Fruit fly (Drosophila melanogaster) whole organism, embryonic: ENCODE results near the gene CG10353.
A peak's percentile ranks its signal among the peaks of the same experiment; 100 is the strongest.

Experiments
- CG10147 ChIP-seq: fragments of 200-800 bp; sonication (Bioruptor generic); optimal IDR thresholded peaks from 2 replicates; lab custom pipeline; 2019; ENCODE audit warnings: missing biosample characterization, mild to moderate bottlenecking, missing genetic modification characterization, moderate library complexity
- CG10543 ChIP-seq: fragments of 200-800 bp; sonication (Bioruptor generic); optimal IDR thresholded peaks from 3 replicates; lab custom pipeline; 2017; ENCODE audit warnings: missing biosample characterization, mild to moderate bottlenecking, missing genetic modification characterization, moderate library complexity
- CG11456 ChIP-seq: fragments of 200-800 bp; sonication (Bioruptor generic); IDR thresholded peaks from 3 replicates; pipeline ENCODE4 v1.3.6; 2022; ENCODE audit warnings: missing biosample characterization, missing genetic modification characterization
- CG12071 ChIP-seq: fragments of 200-800 bp; sonication (Bioruptor generic); optimal IDR thresholded peaks from 3 replicates; lab custom pipeline; 2018; ENCODE audit warnings: missing biosample characterization, mild to moderate bottlenecking, missing genetic modification characterization
- CG12155 ChIP-seq: fragments of 200-800 bp; sonication (Bioruptor generic); optimal IDR thresholded peaks from 3 replicates; lab custom pipeline; 2016; ENCODE audit warnings: missing biosample characterization, missing genetic modification characterization
- CG1603 ChIP-seq: fragments of 200-800 bp; sonication (Bioruptor generic); optimal IDR thresholded peaks from 2 replicates; lab custom pipeline; 2019; ENCODE audit warnings: missing biosample characterization, mild to moderate bottlenecking, missing genetic modification characterization, moderate library complexity
- CG1832 ChIP-seq: fragments of 200-800 bp; sonication (Bioruptor generic); optimal IDR thresholded peaks from 2 replicates; lab custom pipeline; 2017; ENCODE audit warnings: missing biosample characterization, mild to moderate bottlenecking, missing genetic modification characterization, inconsistent platforms
- CG2889 ChIP-seq: fragments of 200-800 bp; sonication (Bioruptor generic); IDR thresholded peaks from 3 replicates; pipeline ENCODE4 v1.3.6; 2022; ENCODE audit warnings: missing biosample characterization, missing genetic modification characterization
- CG42726 ChIP-seq: fragments of 200-800 bp; sonication (Bioruptor generic); IDR thresholded peaks from 2 replicates; pipeline ENCODE4 v1.3.6; 2022; ENCODE audit warnings: missing biosample characterization, missing genetic modification characterization; ENCODE audit not compliant: partially characterized antibody
- CG4328 ChIP-seq: fragments of 200-800 bp; sonication (Bioruptor generic); optimal IDR thresholded peaks from 3 replicates; lab custom pipeline; 2017; ENCODE audit warnings: missing biosample characterization, missing genetic modification reagents, missing genetic modification characterization
- CG4360 ChIP-seq: fragments of 200-800 bp; sonication (Bioruptor generic); IDR thresholded peaks from 2 replicates; pipeline ENCODE4 v1.3.6; 2022; ENCODE audit warnings: missing biosample characterization, missing genetic modification characterization
- CG5180 ChIP-seq: fragments of 200-800 bp; sonication (Bioruptor generic); optimal IDR thresholded peaks from 3 replicates; lab custom pipeline; 2017; ENCODE audit warnings: missing biosample characterization, missing genetic modification characterization, mild to moderate bottlenecking, moderate library complexity, missing genetic modification reagents
- CG6654 ChIP-seq: fragments of 200-800 bp; sonication (Bioruptor generic); optimal IDR thresholded peaks from 2 replicates; lab custom pipeline; 2017; ENCODE audit warnings: missing biosample characterization, mild to moderate bottlenecking, missing genetic modification characterization
- CG6689 ChIP-seq: fragments of 200-800 bp; sonication (Bioruptor generic); IDR thresholded peaks from 2 replicates; pipeline ENCODE4 v1.3.6; 2022; ENCODE audit warnings: missing biosample characterization, missing genetic modification characterization
- CG7987 ChIP-seq: fragments of 200-800 bp; sonication (Bioruptor generic); optimal IDR thresholded peaks from 2 replicates; lab custom pipeline; 2018; ENCODE audit warnings: missing biosample characterization, mild to moderate bottlenecking, missing genetic modification characterization, moderate library complexity
- CG8765 ChIP-seq: fragments of 200-800 bp; sonication (Bioruptor generic); IDR thresholded peaks from 2 replicates; pipeline ENCODE4 v1.3.6; 2022; ENCODE audit warnings: missing biosample characterization, missing genetic modification characterization
- CkIIα-i1 ChIP-seq: fragments of 200-800 bp; sonication (Bioruptor generic); IDR thresholded peaks from 2 replicates; pipeline ENCODE4 v1.3.6; 2022; ENCODE audit warnings: missing biosample characterization, missing genetic modification characterization
- Dfd ChIP-seq, 2 experiments: fragments of >200 bp; optimal IDR thresholded peaks; 2 replicates each; lab custom pipeline; 2017; ENCODE audit warnings: missing biosample characterization in 2 of 2, missing genetic modification characterization in 2 of 2
- Fer3 ChIP-seq: fragments of 200-800 bp; sonication (Bioruptor generic); optimal IDR thresholded peaks from 2 replicates; lab custom pipeline; 2018; ENCODE audit warnings: missing biosample characterization, mild to moderate bottlenecking, missing genetic modification characterization, moderate library complexity
- Gsc ChIP-seq: fragments of 200-800 bp; sonication (Bioruptor generic); IDR thresholded peaks from 2 replicates; pipeline ENCODE4 v1.3.6; 2022; ENCODE audit warnings: missing biosample characterization, missing genetic modification characterization
- HHEX ChIP-seq: fragments of 200-800 bp; sonication (Bioruptor generic); optimal IDR thresholded peaks from 3 replicates; lab custom pipeline; 2017; ENCODE audit warnings: missing biosample characterization, mild to moderate bottlenecking, missing genetic modification characterization, missing genetic modification reagents
- Hmx ChIP-seq: fragments of 200-800 bp; sonication (Bioruptor generic); optimal IDR thresholded peaks from 2 replicates; lab custom pipeline; 2016; ENCODE audit warnings: missing biosample characterization, missing genetic modification characterization
- Med ChIP-seq: fragments of 200-800 bp; sonication (Bioruptor generic); peaks from one replicate; lab custom pipeline; 2016; ENCODE audit warnings: missing biosample characterization, missing genetic modification characterization, mild to moderate bottlenecking, inconsistent platforms, moderate library complexity
- NC2β ChIP-seq: fragments of 200-800 bp; sonication (Bioruptor generic); optimal IDR thresholded peaks from 2 replicates; lab custom pipeline; 2016; ENCODE audit warnings: missing biosample characterization, missing genetic modification characterization
- Opbp ChIP-seq: fragments of 200-800 bp; sonication (Bioruptor generic); IDR thresholded peaks from 3 replicates; pipeline ENCODE4 v1.3.6; 2022; ENCODE audit warnings: missing biosample characterization, missing genetic modification characterization; ENCODE audit not compliant: partially characterized antibody
- PHDP ChIP-seq: fragments of 200-800 bp; sonication (Bioruptor generic); optimal IDR thresholded peaks from 3 replicates; lab custom pipeline; 2018; ENCODE audit warnings: missing biosample characterization, mild to moderate bottlenecking, missing genetic modification characterization, moderate library complexity
- Rfx ChIP-seq: fragments of 200-800 bp; sonication (Bioruptor generic); IDR thresholded peaks from 2 replicates; pipeline ENCODE4 v1.3.6; 2022; ENCODE audit warnings: missing biosample characterization, missing genetic modification characterization
- Sin3A ChIP-seq: fragments of >200 bp; optimal IDR thresholded peaks from 2 replicates; lab custom pipeline; 2018
- Tbp ChIP-seq: fragments of >200 bp; optimal IDR thresholded peaks from 2 replicates; lab custom pipeline; 2018; ENCODE audit warnings: missing biosample characterization, missing genetic modification characterization
- Usf ChIP-seq: fragments of 200-800 bp; sonication (Bioruptor generic); optimal IDR thresholded peaks from 2 replicates; lab custom pipeline; 2017; ENCODE audit warnings: missing genotype, missing biosample characterization, missing genetic modification characterization
- ap ChIP-seq: fragments of 200-800 bp; sonication (Bioruptor generic); IDR thresholded peaks from 2 replicates; pipeline ENCODE4 v1.3.6; 2022; ENCODE audit warnings: missing biosample characterization, missing genetic modification characterization
- bab2 ChIP-seq: fragments of 200-800 bp; sonication (Bioruptor generic); optimal IDR thresholded peaks from 2 replicates; lab custom pipeline; 2016; ENCODE audit warnings: missing biosample characterization, missing genetic modification characterization
- bcd ChIP-seq: fragments of 200-800 bp; sonication (Bioruptor generic); optimal IDR thresholded peaks from 2 replicates; lab custom pipeline; 2017; ENCODE audit warnings: missing biosample characterization, mild to moderate bottlenecking, missing genetic modification characterization
- bigmax ChIP-seq: fragments of 200-800 bp; sonication (Bioruptor generic); optimal IDR thresholded peaks from 2 replicates; lab custom pipeline; 2018; ENCODE audit warnings: missing biosample characterization, mild to moderate bottlenecking, missing genetic modification characterization
- disco-r ChIP-seq: fragments of 200-800 bp; sonication (Bioruptor generic); optimal IDR thresholded peaks from 2 replicates; lab custom pipeline; 2016; ENCODE audit warnings: missing biosample characterization, missing genetic modification characterization
- dm ChIP-seq: fragments of 200-800 bp; sonication (Bioruptor generic); optimal IDR thresholded peaks from 3 replicates; lab custom pipeline; 2016; ENCODE audit warnings: missing biosample characterization, missing genetic modification characterization
- ems ChIP-seq: fragments of 200-800 bp; sonication (Bioruptor generic); optimal IDR thresholded peaks from 3 replicates; lab custom pipeline; 2016; ENCODE audit warnings: missing biosample characterization, missing genetic modification characterization
- grn ChIP-seq: fragments of 200-800 bp; sonication (Bioruptor generic); optimal IDR thresholded peaks from 3 replicates; lab custom pipeline; 2017; ENCODE audit warnings: missing biosample characterization, missing genetic modification characterization
- gsb-n ChIP-seq: fragments of 200-800 bp; sonication (Bioruptor generic); optimal IDR thresholded peaks from 3 replicates; lab custom pipeline; 2018; ENCODE audit warnings: missing biosample characterization, mild to moderate bottlenecking, missing genetic modification characterization
- h ChIP-seq: fragments of >200 bp; optimal IDR thresholded peaks from 2 replicates; lab custom pipeline; 2017
- insv ChIP-seq, 2 experiments: fragments of 200-800 bp; sonication (Bioruptor generic); optimal IDR thresholded peaks; 3 replicates each; lab custom pipeline; 2016 to 2018; ENCODE audit warnings: missing biosample characterization in 2 of 2, missing genetic modification characterization in 2 of 2
- jumu ChIP-seq: fragments of 200-800 bp; sonication (Bioruptor generic); optimal IDR thresholded peaks from 3 replicates; lab custom pipeline; 2016; ENCODE audit warnings: missing biosample characterization, missing genetic modification characterization
- kah ChIP-seq: fragments of 200-800 bp; sonication (Bioruptor generic); optimal IDR thresholded peaks from 2 replicates; lab custom pipeline; 2018; ENCODE audit warnings: missing biosample characterization, mild to moderate bottlenecking, missing genetic modification characterization
- klu ChIP-seq: fragments of 200-800 bp; sonication (Bioruptor generic); IDR thresholded peaks from 2 replicates; pipeline ENCODE4 v1.3.6; 2022; ENCODE audit warnings: missing biosample characterization, missing genetic modification characterization
- mam ChIP-seq: fragments of 200-800 bp; sonication (Bioruptor generic); optimal IDR thresholded peaks from 3 replicates; lab custom pipeline; 2016; ENCODE audit warnings: missing biosample characterization, missing genetic modification characterization
- onecut ChIP-seq: fragments of 200-800 bp; sonication (Bioruptor generic); IDR thresholded peaks from 2 replicates; pipeline ENCODE4 v1.3.6; 2022; ENCODE audit warnings: missing biosample characterization, missing genetic modification characterization
- peb ChIP-seq: fragments of 200-800 bp; sonication (Bioruptor generic); IDR thresholded peaks from 2 replicates; pipeline ENCODE4 v1.3.6; 2022; ENCODE audit warnings: missing biosample characterization, missing genetic modification characterization
- pita ChIP-seq: fragments of 200-800 bp; sonication (Bioruptor generic); optimal IDR thresholded peaks from 2 replicates; lab custom pipeline; 2017; ENCODE audit warnings: missing biosample characterization, mild to moderate bottlenecking, missing genetic modification characterization
- salm ChIP-seq: fragments of 200-800 bp; sonication (Bioruptor generic); optimal IDR thresholded peaks from 2 replicates; lab custom pipeline; 2018; ENCODE audit warnings: missing biosample characterization, mild to moderate bottlenecking, missing genetic modification characterization
- sug ChIP-seq: fragments of 200-800 bp; optimal IDR thresholded peaks from 2 replicates; lab custom pipeline; 2019; ENCODE audit warnings: missing biosample characterization, mild to moderate bottlenecking, missing genetic modification characterization, moderate library complexity
- trh ChIP-seq: fragments of 200-800 bp; sonication (Bioruptor generic); optimal IDR thresholded peaks from 2 replicates; lab custom pipeline; 2016; ENCODE audit warnings: missing biosample characterization, missing genetic modification characterization
- usp ChIP-seq: fragments of >200 bp; optimal IDR thresholded peaks from 2 replicates; lab custom pipeline; 2017; ENCODE audit warnings: missing biosample characterization, missing genetic modification characterization
- zen2 ChIP-seq: fragments of 200-800 bp; sonication (Bioruptor generic); IDR thresholded peaks from 3 replicates; pipeline ENCODE4 v1.3.6; 2022; ENCODE audit warnings: missing biosample characterization, missing genetic modification characterization; ENCODE audit not compliant: partially characterized antibody

Gene CG10353

dm6 chrX:11925213-11925612 lies 38.3 kb upstream of the CG10353 start (continued):
- TF ChIP-seq CG4328 (GFP tag; lab: Kevin White, UChicago) (no peak), grn (no peak), CG6654 (GFP tag; lab: Kevin White, UChicago) (no peak), CG7987 (GFP tag; lab: Kevin White, UChicago) (no peak), CG5180 (GFP tag; lab: Kevin White, UChicago) (no peak), klu (GFP tag; lab: Robert Waterston, UW) (peak; percentile 38; the same call in 1 of the 2 replicates), CG6689 (GFP tag; lab: Robert Waterston, UW) (peak; percentile 76), ap (no peak), Tbp (GFP tag; lab: Kevin White, UChicago) (no peak), Gsc (GFP tag; lab: Robert Waterston, UW) (no peak), bigmax (GFP tag; lab: Kevin White, UChicago) (no peak), gsb-n (tag; lab: Kevin White, UChicago) (no peak), Med (GFP tag; lab: Kevin White, UChicago) (no peak), usp (no peak), onecut (GFP tag; lab: Robert Waterston, UW) (peak; percentile 42; the same call in 1 of the 2 replicates), mam (GFP tag; lab: Kevin White, UChicago) (peak; percentile 19), Hmx (GFP tag; lab: Kevin White, UChicago) (no peak), jumu (GFP tag; lab: Kevin White, UChicago) (no peak), h (no peak), sug (tag; lab: Kevin White, UChicago) (no peak), Opbp (GFP tag; lab: Robert Waterston, UW) (no peak), peb (GFP tag; lab: Robert Waterston, UW) (peak; percentile 39; the same call in 1 of the 2 replicates), CkIIα-i1 (no peak), insv (GFP tag; optimal IDR thresholded peaks at IDR 0.05; lab: Kevin White, UChicago) (no peak), CG11456 (GFP tag; lab: Robert Waterston, UW) (peak; percentile 82), Rfx (peak; percentile 90), CG10147 (GFP tag; lab: Kevin White, UChicago) (peak; percentile 30), kah (GFP tag; lab: Kevin White, UChicago) (no peak), dm (GFP tag; lab: Kevin White, UChicago) (no peak), bcd (GFP tag; lab: Kevin White, UChicago) (peak; percentile 36), CG1832 (GFP tag; lab: Kevin White, UChicago) (no peak), CG4360 (GFP tag; lab: Robert Waterston, UW) (no peak), CG42726 (no peak), CG10543 (GFP tag; lab: Kevin White, UChicago) (no peak), CG1603 (tag; lab: Kevin White, UChicago) (no peak), bab2 (no peak), disco-r (GFP tag; lab: Kevin White, UChicago) (no peak), salm (tag; lab: Kevin White, UChicago) (no peak), CG12071 (peak; percentile 66), zen2 (GFP tag; lab: Robert Waterston, UW) (no peak), NC2β (no peak), PHDP (no peak), Fer3 (tag; lab: Kevin White, UChicago) (peak; percentile 59), CG2889 (peak; percentile 75; the same call in 2 of the 3 replicates), Dfd (GFP tag; optimal IDR thresholded peaks at IDR 0.05; lab: Kevin White, UChicago) (no peak), pita (GFP tag; lab: Kevin White, UChicago) (no peak), CG12155 (GFP tag; lab: Kevin White, UChicago) (no peak), Usf (GFP tag; lab: Kevin White, UChicago) (no peak), Sin3A (no peak), ems (GFP tag; lab: Kevin White, UChicago) (no peak), HHEX (GFP tag; lab: Kevin White, UChicago) (peak; percentile 13), CG8765 (GFP tag; lab: Robert Waterston, UW) (peak; percentile 27; the same call in 1 of the 2 replicates), trh (GFP tag; lab: Kevin White, UChicago) (no peak)
